Worm (Caenorhabditis elegans) whole organism, L4 larva: ENCODE results near the gene C16D9.6.

Experiments used
- F10B5.3 ChIP-seq: sonication (generic microtip); optimal IDR thresholded peaks from 2 replicates; lab custom pipeline; 2016; ENCODE audit warnings: mild to moderate bottlenecking, missing genetic modification characterization, missing compliant biosample characterization
- F26F4.8 ChIP-seq: fragments of 200-800 bp; sonication (Bioruptor generic); conservative IDR thresholded peaks from 2 replicates; pipeline ENCODE4 v1.3.6; 2022; ENCODE audit warnings: missing genetic modification characterization, missing compliant biosample characterization
- R02D3.7 ChIP-seq: fragments of 150-350 bp; sonication (generic microtip); optimal IDR thresholded peaks from 3 replicates; lab custom pipeline; 2014; ENCODE audit warnings: missing biosample characterization, missing genetic modification characterization
- T26A8.4 ChIP-seq: fragments of 200-800 bp; sonication (Bioruptor generic); IDR thresholded peaks from 2 replicates; pipeline ENCODE4 v1.3.6; 2022; ENCODE audit warnings: missing genetic modification characterization, missing compliant biosample characterization
- Y75B8A.6 ChIP-seq: fragments of 200-800 bp; sonication (Bioruptor generic); IDR thresholded peaks from 2 replicates; pipeline ENCODE4 v1.3.6; 2022; ENCODE audit warnings: missing genetic modification reagents, missing genetic modification characterization, missing compliant biosample characterization
- arid-1 ChIP-seq: fragments of 200-800 bp; sonication (Bioruptor generic); conservative IDR thresholded peaks from 2 replicates; pipeline ENCODE4 v1.3.6; 2022; ENCODE audit warnings: missing genetic modification reagents, missing genetic modification characterization, missing compliant biosample characterization
- attf-4 ChIP-seq: sonication (generic microtip); optimal IDR thresholded peaks from 3 replicates; lab custom pipeline; 2017; ENCODE audit warnings: missing biosample characterization, missing genetic modification characterization
- ceh-32 ChIP-seq: sonication (generic microtip); optimal IDR thresholded peaks from 2 replicates; lab custom pipeline; 2016; ENCODE audit warnings: mild to moderate bottlenecking, missing genetic modification characterization, missing compliant biosample characterization; ENCODE audit not compliant: poor library complexity
- daf-12 ChIP-seq: fragments of 150-350 bp; optimal IDR thresholded peaks from 2 replicates; lab custom pipeline; 2014; ENCODE audit warnings: missing biosample characterization, missing genetic modification reagents, missing genetic modification characterization
- daf-16 ChIP-seq, 3 experiments: sonication (generic microtip); optimal IDR thresholded peaks; 2 replicates each; lab custom pipeline; 2016 to 2017; ENCODE audit warnings: missing genetic modification characterization in 3 of 3, missing genetic modification reagents in 3 of 3, mild to moderate bottlenecking in 2 of 3, missing compliant biosample characterization in 2 of 3, missing biosample characterization in 1 of 3, moderate library complexity in 1 of 3
- dmd-6 ChIP-seq: fragments of 200-800 bp; sonication (Bioruptor generic); IDR thresholded peaks from 2 replicates; pipeline ENCODE4 v1.3.6; 2022; ENCODE audit warnings: missing genetic modification reagents, missing genetic modification characterization, missing compliant biosample characterization
- dmd-8 ChIP-seq: fragments of 200-800 bp; sonication (Bioruptor generic); IDR thresholded peaks from 2 replicates; pipeline ENCODE4 v1.3.6; 2022; ENCODE audit warnings: missing genetic modification characterization, missing compliant biosample characterization
- dve-1 ChIP-seq: sonication (generic microtip); optimal IDR thresholded peaks from 2 replicates; lab custom pipeline; 2017; ENCODE audit warnings: antibody characterized with exemption, mild to moderate bottlenecking, missing genetic modification characterization, missing compliant biosample characterization; ENCODE audit not compliant: insufficient read depth
- egl-43 ChIP-seq: fragments of 200-800 bp; sonication (Bioruptor generic); IDR thresholded peaks from 2 replicates; pipeline ENCODE4 v1.3.6; 2022; ENCODE audit warnings: missing genetic modification reagents, missing genetic modification characterization, missing compliant biosample characterization
- gei-8 ChIP-seq: fragments of 200-800 bp; sonication (Bioruptor generic); optimal IDR thresholded peaks from 2 replicates; lab custom pipeline; 2018; ENCODE audit warnings: mild to moderate bottlenecking, missing genetic modification characterization, missing compliant biosample characterization
- hif-1 ChIP-seq, 2 experiments: sonication (generic microtip); optimal IDR thresholded peaks; 2 replicates each; lab custom pipeline; 2016 to 2017; ENCODE audit warnings: missing compliant biosample characterization in 2 of 2, missing genetic modification characterization in 2 of 2, missing genetic modification reagents in 2 of 2, missing genotype in 2 of 2, mild to moderate bottlenecking in 1 of 2
- hlh-11 ChIP-seq: fragments of 200-800 bp; sonication (Bioruptor generic); optimal IDR thresholded peaks from 2 replicates; lab custom pipeline; 2018; ENCODE audit warnings: mild to moderate bottlenecking, missing genetic modification characterization, missing compliant biosample characterization
- hlh-30 ChIP-seq: sonication (generic microtip); optimal IDR thresholded peaks from 2 replicates; lab custom pipeline; 2017; ENCODE audit warnings: antibody characterized with exemption, mild to moderate bottlenecking, missing genetic modification characterization, missing compliant biosample characterization; ENCODE audit not compliant: insufficient read depth
- hmg-1.1 ChIP-seq: fragments of 200-800 bp; sonication (Bioruptor generic); IDR thresholded peaks from 2 replicates; pipeline ENCODE4 v1.3.6; 2022; ENCODE audit warnings: missing genetic modification reagents, missing genetic modification characterization, missing compliant biosample characterization
- lim-7 ChIP-seq: fragments of 200-800 bp; sonication (Bioruptor generic); IDR thresholded peaks from 2 replicates; pipeline ENCODE4 v1.3.6; 2022; ENCODE audit warnings: missing genetic modification characterization, missing compliant biosample characterization
- lir-3 ChIP-seq: sonication (generic microtip); optimal IDR thresholded peaks from 2 replicates; lab custom pipeline; 2016; ENCODE audit warnings: mild to moderate bottlenecking, missing genetic modification characterization, missing compliant biosample characterization
- madf-5 ChIP-seq, 2 experiments: fragments of 200-800 bp; sonication (Bioruptor generic); IDR thresholded peaks; 2 replicates each; pipeline ENCODE4 v1.3.6; 2022; ENCODE audit warnings: missing compliant biosample characterization in 2 of 2, missing genetic modification characterization in 2 of 2
- madf-9 ChIP-seq: fragments of 200-800 bp; sonication (Bioruptor generic); conservative IDR thresholded peaks from 2 replicates; pipeline ENCODE4 v1.3.6; 2022; ENCODE audit warnings: missing genetic modification reagents, missing genetic modification characterization, missing compliant biosample characterization
- nhr-102 ChIP-seq: sonication (generic microtip); optimal IDR thresholded peaks from 2 replicates; lab custom pipeline; 2016; ENCODE audit warnings: mild to moderate bottlenecking, missing genetic modification characterization, moderate library complexity, missing compliant biosample characterization
- nhr-111 ChIP-seq: fragments of 200-800 bp; sonication (Bioruptor generic); optimal IDR thresholded peaks from 2 replicates; lab custom pipeline; 2018; ENCODE audit warnings: mild to moderate bottlenecking, missing genetic modification characterization, missing compliant biosample characterization
- nhr-28 ChIP-seq: fragments of 150-350 bp; optimal IDR thresholded peaks from 2 replicates; lab custom pipeline; 2014; ENCODE audit warnings: missing biosample characterization, missing genetic modification characterization
- nhr-41 ChIP-seq: fragments of 200-800 bp; sonication (Bioruptor generic); IDR thresholded peaks from 2 replicates; pipeline ENCODE4 v1.3.6; 2022; ENCODE audit warnings: missing genetic modification reagents, missing genetic modification characterization, missing compliant biosample characterization
- nhr-42 ChIP-seq: fragments of 200-800 bp; sonication (Bioruptor generic); IDR thresholded peaks from 2 replicates; pipeline ENCODE4 v1.3.6; 2022; ENCODE audit warnings: missing genetic modification characterization, missing compliant biosample characterization
- php-3 ChIP-seq: fragments of 200-800 bp; sonication (Bioruptor generic); IDR thresholded peaks from 2 replicates; pipeline ENCODE4 v1.3.6; 2022; ENCODE audit warnings: missing genetic modification reagents, missing genetic modification characterization, missing compliant biosample characterization
- rbr-2 ChIP-seq: sonication (generic microtip); optimal IDR thresholded peaks from 2 replicates; lab custom pipeline; 2016; ENCODE audit warnings: missing genotype, missing genetic modification characterization, missing compliant biosample characterization
- sdz-12 ChIP-seq: fragments of 200-800 bp; sonication (Bioruptor generic); optimal IDR thresholded peaks from 2 replicates; lab custom pipeline; 2018; ENCODE audit warnings: mild to moderate bottlenecking, missing genetic modification characterization, missing compliant biosample characterization
- set-16 ChIP-seq: fragments of 200-800 bp; sonication (Bioruptor generic); IDR thresholded peaks from 2 replicates; pipeline ENCODE4 v1.3.6; 2022; ENCODE audit warnings: missing genetic modification reagents, missing genetic modification characterization, missing compliant biosample characterization
- snpc-1.2 ChIP-seq: fragments of 200-800 bp; sonication (Bioruptor generic); IDR thresholded peaks from 2 replicates; pipeline ENCODE4 v1.3.6; 2022; ENCODE audit warnings: missing genetic modification reagents, missing genetic modification characterization, missing compliant biosample characterization
- snpc-4 ChIP-seq: fragments of 150-350 bp; optimal IDR thresholded peaks from 2 replicates; lab custom pipeline; 2014; ENCODE audit warnings: missing biosample characterization, missing genetic modification characterization
- tra-1 ChIP-seq: fragments of 200-800 bp; sonication (Bioruptor generic); IDR thresholded peaks from 2 replicates; pipeline ENCODE4 v1.3.6; 2022; ENCODE audit warnings: missing genetic modification reagents, missing genetic modification characterization, missing compliant biosample characterization
- unc-130 ChIP-seq: sonication (generic microtip); optimal IDR thresholded peaks from 2 replicates; lab custom pipeline; 2016; ENCODE audit warnings: missing genetic modification reagents, missing genetic modification characterization, missing compliant biosample characterization
- unc-39 ChIP-seq: sonication (generic microtip); optimal IDR thresholded peaks from 2 replicates; lab custom pipeline; 2017; ENCODE audit warnings: missing biosample characterization, missing genetic modification characterization
- vab-7 ChIP-seq: fragments of 200-800 bp; sonication (Bioruptor generic); IDR thresholded peaks from 2 replicates; pipeline ENCODE4 v1.3.6; 2022; ENCODE audit warnings: missing genetic modification reagents, missing genetic modification characterization, missing compliant biosample characterization
- zfp-2 ChIP-seq: sonication (generic microtip); optimal IDR thresholded peaks from 2 replicates; lab custom pipeline; 2016; ENCODE audit warnings: mild to moderate bottlenecking, missing genetic modification characterization, missing compliant biosample characterization

The C16D9.6 gene

ce11 chrV:8242798-8243197 is 7.3 kb downstream of the C16D9.6 start, which contains the start of gene C16D9.4:
TSS of gene C16D9.4 (minus strand) at chrV:8242898.
- TF ChIP-seq php-3 (GFP tag; lab: Robert Waterston, UW), result peak; percentile 33; the same call in 1 of the 2 replicates
- TF ChIP-seq R02D3.7 (tag; lab: Kevin White, UChicago), result no peak

ce11 chrV:8239928-8240327 is 10.2 kb downstream of the C16D9.6 start, which contains the start of gene C16D9.3:
TSS of gene C16D9.3 (minus strand) at chrV:8240028.
- TF ChIP-seq unc-130 (GFP tag; lab: Kevin White, UChicago) (no peak), unc-39 (tag; lab: Kevin White, UChicago) (no peak), madf-5 (GFP tag; IDR thresholded peaks at IDR 0.05; lab: Robert Waterston, UW) (no peak), T26A8.4 (GFP tag; lab: Robert Waterston, UW) (no peak), vab-7 (GFP tag; lab: Robert Waterston, UW) (no peak)

- no peak for TF ChIP-seq F10B5.3 (tag; lab: Kevin White, UChicago)
- no peak for TF ChIP-seq egl-43
- TF ChIP-seq ceh-32 (tag; lab: Kevin White, UChicago), result no peak
- no peak for TF ChIP-seq hif-1 (tag; optimal IDR thresholded peaks at IDR 0.05; lab: Kevin White, UChicago)
- no peak for TF ChIP-seq attf-4 (tag; lab: Kevin White, UChicago)
- peak; percentile 54 for TF ChIP-seq nhr-28
- peak; percentile 42 for TF ChIP-seq hlh-11
Measured at ce11 chrV:8238290-8238689, 11.8 kb downstream of the C16D9.6 start, which contains the start of gene rol-3. TSS of gene rol-3 (minus strand) at chrV:8238409.

- TF ChIP-seq madf-5 (GFP tag; IDR thresholded peaks at IDR 0.05; lab: Robert Waterston, UW) (no peak), daf-12 (tag; lab: Kevin White, UChicago) (no peak), snpc-1.2 (GFP tag; lab: Robert Waterston, UW) (peak; percentile 65), lim-7 (GFP tag; lab: Robert Waterston, UW) (peak; percentile 70), madf-9 (GFP tag; lab: Robert Waterston, UW) (0 out of 2 replicates have a peak, but pooled peaks have one; percentile 24), daf-16 (GFP tag; optimal IDR thresholded peaks at IDR 0.05; lab: Kevin White, UChicago) (peak in 1 of 2 experiments; percentile 38), daf-16 (tag; optimal IDR thresholded peaks at IDR 0.05; lab: Kevin White, UChicago) (peak; percentile 45), gei-8 (GFP tag; lab: Kevin White, UChicago) (peak; percentile 18), tra-1 (GFP tag; lab: Robert Waterston, UW) (no peak), arid-1 (no peak), hmg-1.1 (GFP tag; lab: Robert Waterston, UW) (peak; percentile 55), F26F4.8 (0 out of 2 replicates have a peak, but pooled peaks have one; percentile 45), set-16 (GFP tag; lab: Robert Waterston, UW) (no peak), nhr-102 (peak; percentile 35), nhr-111 (GFP tag; lab: Kevin White, UChicago) (peak; percentile 49), vab-7 (GFP tag; lab: Robert Waterston, UW) (peak; percentile 41; the same call in 1 of the 2 replicates), zfp-2 (peak; percentile 20), dmd-8 (GFP tag; lab: Robert Waterston, UW) (0 out of 2 replicates have a peak, but pooled peaks have one; percentile 32), nhr-28 (peak; percentile 13), sdz-12 (GFP tag; lab: Kevin White, UChicago) (peak; percentile 2), Y75B8A.6 (GFP tag; lab: Robert Waterston, UW) (no peak), nhr-42 (peak; percentile 39; the same call in 1 of the 2 replicates), hlh-30 (tag; lab: Kevin White, UChicago) (peak; percentile 9), snpc-4 (tag; lab: Kevin White, UChicago) (peak; percentile 61), lir-3 (tag; lab: Kevin White, UChicago) (peak; percentile 39), dve-1 (tag; lab: Kevin White, UChicago) (peak; percentile 66), hlh-11 (peak; percentile 54), rbr-2 (tag; lab: Kevin White, UChicago) (peak; percentile 26), dmd-6 (GFP tag; lab: Robert Waterston, UW) (peak; percentile 49; the same call in 1 of the 2 replicates), nhr-41 (0 out of 2 replicates have a peak, but pooled peaks have one; percentile 32)
- TF ChIP-seq, all 104 proteins: peak for 23
Measured at ce11 chrV:8235331-8235730, 14.8 kb downstream of the C16D9.6 start.
